Worm (Caenorhabditis elegans) whole organism, mixed stage, embryonic: ENCODE results near the gene ost-1.

Experiments
- M03D4.4 ChIP-seq: sonication (generic microtip); optimal IDR thresholded peaks from 2 replicates; lab custom pipeline; 2017; ENCODE audit warnings: mild to moderate bottlenecking, missing genetic modification characterization, missing compliant biosample characterization
- bed-3 ChIP-seq: fragments of 200-800 bp; sonication (Bioruptor generic); optimal IDR thresholded peaks from 3 replicates; lab custom pipeline; 2018; ENCODE audit warnings: mild to moderate bottlenecking, missing genetic modification characterization, moderate library complexity, missing compliant biosample characterization
- blmp-1 ChIP-seq: fragments of 150-350 bp; optimal IDR thresholded peaks from 2 replicates; lab custom pipeline; 2014; ENCODE audit warnings: missing biosample characterization, missing genetic modification characterization
- ceh-39 ChIP-seq: fragments of 150-350 bp; optimal IDR thresholded peaks from 2 replicates; lab custom pipeline; 2014; ENCODE audit warnings: missing biosample characterization, missing genetic modification characterization
- ceh-43 ChIP-seq: fragments of 200-800 bp; sonication (Bioruptor generic); optimal IDR thresholded peaks from 2 replicates; lab custom pipeline; 2018; ENCODE audit warnings: mild to moderate bottlenecking, missing genetic modification characterization, moderate library complexity, missing compliant biosample characterization
- ceh-83 ChIP-seq: fragments of 200-800 bp; sonication (Bioruptor generic); optimal IDR thresholded peaks from 2 replicates; lab custom pipeline; 2018; ENCODE audit warnings: mild to moderate bottlenecking, missing genetic modification characterization, missing compliant biosample characterization
- ces-1 ChIP-seq: fragments of 150-350 bp; optimal IDR thresholded peaks from 2 replicates; lab custom pipeline; 2014; ENCODE audit warnings: missing biosample characterization, missing genetic modification reagents, missing genetic modification characterization
- drap-1 ChIP-seq: fragments of 200-800 bp; sonication (Bioruptor generic); optimal IDR thresholded peaks from 3 replicates; lab custom pipeline; 2018; ENCODE audit warnings: mild to moderate bottlenecking, missing genetic modification characterization, missing compliant biosample characterization
- elt-1 ChIP-seq: sonication (generic microtip); optimal IDR thresholded peaks from 2 replicates; lab custom pipeline; 2017; ENCODE audit warnings: missing genetic modification characterization, mild to moderate bottlenecking, missing compliant biosample characterization, antibody characterized with exemption, moderate library complexity, borderline replicate concordance; ENCODE audit not compliant: insufficient read depth
- elt-3 ChIP-seq: fragments of 150-350 bp; optimal IDR thresholded peaks from 2 replicates; lab custom pipeline; 2014; ENCODE audit warnings: missing biosample characterization, missing genetic modification characterization
- flh-1 ChIP-seq: fragments of 200-800 bp; sonication (Bioruptor generic); optimal IDR thresholded peaks from 2 replicates; lab custom pipeline; 2018; ENCODE audit warnings: mild to moderate bottlenecking, missing genetic modification characterization, moderate library complexity, missing compliant biosample characterization
- ham-2 ChIP-seq: fragments of 200-800 bp; sonication (Bioruptor generic); optimal IDR thresholded peaks from 2 replicates; lab custom pipeline; 2018; ENCODE audit warnings: mild to moderate bottlenecking, missing genetic modification characterization, missing compliant biosample characterization
- hlh-1 ChIP-seq: fragments of 150-350 bp; optimal IDR thresholded peaks from 2 replicates; lab custom pipeline; 2014; ENCODE audit warnings: missing biosample characterization, missing genetic modification reagents, missing genetic modification characterization
- lin-13 ChIP-seq: fragments of 150-350 bp; optimal IDR thresholded peaks from 2 replicates; lab custom pipeline; 2014; ENCODE audit warnings: missing biosample characterization, missing genetic modification characterization
- lsy-2 ChIP-seq: fragments of 150-350 bp; optimal IDR thresholded peaks from 2 replicates; lab custom pipeline; 2014; ENCODE audit warnings: missing biosample characterization, missing genetic modification characterization
- mab-5 ChIP-seq: fragments of 150-350 bp; optimal IDR thresholded peaks from 2 replicates; lab custom pipeline; 2014; ENCODE audit warnings: missing biosample characterization, missing genetic modification characterization
- mep-1 ChIP-seq: fragments of 150-350 bp; optimal IDR thresholded peaks from 2 replicates; lab custom pipeline; 2017; ENCODE audit warnings: missing biosample characterization, missing genetic modification reagents, missing genetic modification characterization, inconsistent platforms
- mls-2 ChIP-seq: sonication (generic microtip); optimal IDR thresholded peaks from 2 replicates; lab custom pipeline; 2016; ENCODE audit warnings: mild to moderate bottlenecking, missing genetic modification characterization, moderate library complexity, missing compliant biosample characterization
- nhr-12 ChIP-seq: fragments of 150-350 bp; optimal IDR thresholded peaks from 2 replicates; lab custom pipeline; 2014; ENCODE audit warnings: missing biosample characterization, missing genetic modification characterization
- nhr-28 ChIP-seq: fragments of 150-350 bp; optimal IDR thresholded peaks from 2 replicates; lab custom pipeline; 2014; ENCODE audit warnings: missing biosample characterization, missing genetic modification characterization
- nhr-76 ChIP-seq: sonication (generic microtip); optimal IDR thresholded peaks from 2 replicates; lab custom pipeline; 2017; ENCODE audit warnings: missing biosample characterization, missing genetic modification characterization
- pha-4 ChIP-seq: fragments of 150-350 bp; optimal IDR thresholded peaks from 2 replicates; lab custom pipeline; 2018; ENCODE audit warnings: missing biosample characterization, missing genetic modification reagents, missing genetic modification characterization
- sem-2 ChIP-seq: fragments of 200-800 bp; sonication (Bioruptor generic); optimal IDR thresholded peaks from 2 replicates; lab custom pipeline; 2018; ENCODE audit warnings: mild to moderate bottlenecking, missing genetic modification characterization, missing compliant biosample characterization
- snpc-4 ChIP-seq: fragments of 150-350 bp; optimal IDR thresholded peaks from 2 replicates; lab custom pipeline; 2014; ENCODE audit warnings: missing biosample characterization, missing genetic modification characterization
- sptf-1 ChIP-seq: sonication (generic microtip); optimal IDR thresholded peaks from 2 replicates; lab custom pipeline; 2017; ENCODE audit warnings: mild to moderate bottlenecking, missing genetic modification characterization, moderate library complexity, missing compliant biosample characterization
- tbx-8 ChIP-seq: fragments of 200-800 bp; sonication (Bioruptor generic); optimal IDR thresholded peaks from 2 replicates; lab custom pipeline; 2018; ENCODE audit warnings: mild to moderate bottlenecking, missing genetic modification characterization, moderate library complexity, missing compliant biosample characterization
- unc-120 ChIP-seq: sonication (generic microtip); optimal IDR thresholded peaks from 2 replicates; lab custom pipeline; 2017; ENCODE audit warnings: missing genetic modification characterization, missing compliant biosample characterization; ENCODE audit not compliant: poor library complexity, severe bottlenecking
- unc-39 ChIP-seq: fragments of 150-350 bp; optimal IDR thresholded peaks from 2 replicates; lab custom pipeline; 2014; ENCODE audit warnings: missing biosample characterization, missing genetic modification characterization
- unc-62 ChIP-seq: fragments of 150-350 bp; optimal IDR thresholded peaks from 2 replicates; lab custom pipeline; 2014; ENCODE audit warnings: missing biosample characterization, missing genetic modification reagents, missing genetic modification characterization
- zip-8 ChIP-seq: fragments of 150-350 bp; optimal IDR thresholded peaks from 2 replicates; lab custom pipeline; 2014; ENCODE audit warnings: missing biosample characterization, missing genetic modification characterization
- ztf-11 ChIP-seq: fragments of 150-350 bp; optimal IDR thresholded peaks from 2 replicates; lab custom pipeline; 2014; ENCODE audit warnings: missing biosample characterization, missing genetic modification characterization

The ost-1 gene

ce11 chrIV:1110999-1111398, 3.8 kb downstream of the ost-1 start:
- no peak for TF ChIP-seq snpc-4
- TF ChIP-seq mep-1 (tag; lab: Kevin White, UChicago), result no peak
- no peak for TF ChIP-seq tbx-8
- no peak for TF ChIP-seq mab-5 (tag; lab: Kevin White, UChicago)
- TF ChIP-seq ceh-39, result no peak
- TF ChIP-seq bed-3 (GFP tag; lab: Kevin White, UChicago), result no peak
- peak; percentile 15 for TF ChIP-seq unc-62
- no peak for TF ChIP-seq nhr-28

- TF ChIP-seq nhr-12 (tag; lab: Kevin White, UChicago), result no peak
- TF ChIP-seq M03D4.4 (tag; lab: Kevin White, UChicago), result no peak
- TF ChIP-seq unc-120 (tag; lab: Kevin White, UChicago), result no peak
- no peak for TF ChIP-seq hlh-1 (tag; lab: Kevin White, UChicago)
- no peak for TF ChIP-seq nhr-76 (tag; lab: Kevin White, UChicago)
- no peak for TF ChIP-seq bed-3 (GFP tag; lab: Kevin White, UChicago)
- TF ChIP-seq elt-1 (tag; lab: Kevin White, UChicago), result no peak
- no peak for TF ChIP-seq pha-4 (tag; lab: Kevin White, UChicago)
- TF ChIP-seq sem-2, result no peak
These were observed 6.4 kb downstream of the ost-1 start, which contains the start of gene srx-14 for ce11 chrIV:1113638-1114037. Gene srx-14, minus strand, starts transcription at chrIV:1113738.

- no peak for TF ChIP-seq hlh-1 (tag; lab: Kevin White, UChicago)
- no peak for TF ChIP-seq drap-1 (GFP tag; lab: Kevin White, UChicago)
- TF ChIP-seq lsy-2 (tag; lab: Kevin White, UChicago), result no peak
- TF ChIP-seq ceh-39, result no peak
- TF ChIP-seq ceh-43 (GFP tag; lab: Kevin White, UChicago), result no peak
- TF ChIP-seq unc-120 (tag; lab: Kevin White, UChicago), result no peak
- TF ChIP-seq ces-1, result no peak
- TF ChIP-seq flh-1 (GFP tag; lab: Kevin White, UChicago), result no peak
- TF ChIP-seq mep-1 (tag; lab: Kevin White, UChicago), result no peak
- TF ChIP-seq lin-13 (tag; lab: Kevin White, UChicago), result no peak
- TF ChIP-seq unc-62, result no peak
- no peak for TF ChIP-seq M03D4.4 (tag; lab: Kevin White, UChicago)
- no peak for TF ChIP-seq ztf-11 (tag; lab: Kevin White, UChicago)
- TF ChIP-seq sem-2, result no peak
- TF ChIP-seq bed-3 (GFP tag; lab: Kevin White, UChicago), result no peak
- no peak for TF ChIP-seq pha-4 (tag; lab: Kevin White, UChicago)
- no peak for TF ChIP-seq zip-8 (tag; lab: Kevin White, UChicago)
- no peak for TF ChIP-seq blmp-1 (tag; lab: Kevin White, UChicago)
- TF ChIP-seq mab-5 (tag; lab: Kevin White, UChicago), result no peak
These were observed 11.4 kb downstream of the ost-1 start, which contains the start of gene srx-13 for ce11 chrIV:1118566-1118965. Gene srx-13, minus strand, starts transcription at chrIV:1118666.

- TF ChIP-seq mep-1 (tag; lab: Kevin White, UChicago) (no peak), flh-1 (GFP tag; lab: Kevin White, UChicago) (no peak), nhr-12 (tag; lab: Kevin White, UChicago) (no peak), ceh-83 (GFP tag; lab: Kevin White, UChicago) (no peak), elt-3 (tag; lab: Kevin White, UChicago) (no peak), nhr-28 (no peak), drap-1 (GFP tag; lab: Kevin White, UChicago) (no peak), ham-2 (GFP tag; lab: Kevin White, UChicago) (no peak), mab-5 (tag; lab: Kevin White, UChicago) (no peak), hlh-1 (tag; lab: Kevin White, UChicago) (no peak), bed-3 (GFP tag; lab: Kevin White, UChicago) (no peak), nhr-76 (tag; lab: Kevin White, UChicago) (no peak), ceh-39 (no peak), zip-8 (tag; lab: Kevin White, UChicago) (no peak), pha-4 (tag; lab: Kevin White, UChicago) (no peak), mls-2 (no peak), ztf-11 (tag; lab: Kevin White, UChicago) (no peak), lin-13 (tag; lab: Kevin White, UChicago) (no peak)
These were observed 13.7 kb downstream of the ost-1 start for ce11 chrIV:1120865-1121264.

- TF ChIP-seq ceh-39, result no peak
- TF ChIP-seq nhr-28, result no peak
- TF ChIP-seq sptf-1 (tag; lab: Kevin White, UChicago), result no peak
- no peak for TF ChIP-seq elt-1 (tag; lab: Kevin White, UChicago)
- no peak for TF ChIP-seq nhr-12 (tag; lab: Kevin White, UChicago)
- no peak for TF ChIP-seq unc-39 (tag; lab: Kevin White, UChicago)
- TF ChIP-seq mls-2, result no peak
These were observed 14.3 kb downstream of the ost-1 start for ce11 chrIV:1121511-1121910.
